Worm (Caenorhabditis elegans) whole organism, L1 larva: ENCODE data around the gene T10G3.3.
A peak's percentile ranks its signal among the peaks of the same experiment; 100 is the strongest.

Experiments used
- aha-1 ChIP-seq: fragments of 150-350 bp; optimal IDR thresholded peaks from 2 replicates; lab custom pipeline; 2014; ENCODE audit warnings: missing biosample characterization, missing genetic modification characterization
- alr-1 ChIP-seq: fragments of 200-800 bp; sonication (Bioruptor generic); optimal IDR thresholded peaks from 2 replicates; lab custom pipeline; 2018; ENCODE audit warnings: borderline replicate concordance, mild to moderate bottlenecking, missing genetic modification characterization, missing compliant biosample characterization
- blmp-1 ChIP-seq: fragments of 150-350 bp; optimal IDR thresholded peaks from 2 replicates; lab custom pipeline; 2014; ENCODE audit warnings: missing biosample characterization, missing genetic modification characterization
- ceh-8 ChIP-seq: fragments of 200-800 bp; sonication (Bioruptor generic); optimal IDR thresholded peaks from 2 replicates; lab custom pipeline; 2018; ENCODE audit warnings: mild to moderate bottlenecking, missing genetic modification characterization, moderate library complexity, missing compliant biosample characterization
- ces-1 ChIP-seq: fragments of 150-350 bp; optimal IDR thresholded peaks from 2 replicates; lab custom pipeline; 2014; ENCODE audit warnings: missing biosample characterization, missing genetic modification reagents, missing genetic modification characterization
- efl-1 ChIP-seq, 4 experiments: fragments of 150-350 bp; optimal IDR thresholded peaks in 3 of 4; peaks in 1 of 4; 1 replicate in 1 of 4; 2 replicates in 3 of 4; lab custom pipeline; 2014; ENCODE audit warnings: missing biosample characterization in 2 of 4, missing genetic modification characterization in 2 of 4, missing genetic modification reagents in 2 of 4
- efl-3 ChIP-seq: fragments of 200-800 bp; sonication (Bioruptor generic); optimal IDR thresholded peaks from 2 replicates; lab custom pipeline; 2018; ENCODE audit warnings: mild to moderate bottlenecking, missing genetic modification characterization, missing compliant biosample characterization
- egl-27 ChIP-seq, 2 experiments: fragments of 150-350 bp in 1 of 2; sonication (generic microtip); optimal IDR thresholded peaks; 3 replicates each; lab custom pipeline; 2017 to 2018; ENCODE audit warnings: missing biosample characterization in 2 of 2, missing genetic modification characterization in 2 of 2, missing genetic modification reagents in 2 of 2
- elt-3 ChIP-seq, 6 experiments: fragments of 150-350 bp in 1 of 6; sonication (generic microtip); optimal IDR thresholded peaks; 2 replicates each; lab custom pipeline; 2017 to 2018; ENCODE audit warnings: missing biosample characterization in 6 of 6, missing genetic modification characterization in 6 of 6, inconsistent platforms in 1 of 6
- ets-5 ChIP-seq: fragments of 200-800 bp; sonication (Bioruptor generic); IDR thresholded peaks from 2 replicates; pipeline ENCODE4 v1.3.6; 2022; ENCODE audit warnings: missing genetic modification characterization, missing compliant biosample characterization
- hpl-2 ChIP-seq: fragments of 150-350 bp; optimal IDR thresholded peaks from 2 replicates; lab custom pipeline; 2014; ENCODE audit warnings: missing biosample characterization, missing genetic modification reagents, missing genetic modification characterization
- irx-1 ChIP-seq: sonication (generic microtip); optimal IDR thresholded peaks from 2 replicates; lab custom pipeline; 2016; ENCODE audit warnings: missing genetic modification characterization, missing compliant biosample characterization
- isw-1 ChIP-seq: fragments of 200-800 bp; sonication (Bioruptor generic); IDR thresholded peaks from 2 replicates; pipeline ENCODE4 v1.3.6; 2022; ENCODE audit warnings: missing genetic modification characterization, missing compliant biosample characterization
- lin-14 ChIP-seq: fragments of 200-800 bp; sonication (Bioruptor generic); optimal IDR thresholded peaks from 2 replicates; lab custom pipeline; 2018; ENCODE audit warnings: mild to moderate bottlenecking, missing genetic modification characterization, moderate library complexity, missing compliant biosample characterization
- lin-15B ChIP-seq: fragments of 150-350 bp; sonication (generic microtip); optimal IDR thresholded peaks from 3 replicates; lab custom pipeline; 2014; ENCODE audit warnings: missing biosample characterization, missing genetic modification characterization
- lsy-2 ChIP-seq, 2 experiments: fragments of 150-350 bp; optimal IDR thresholded peaks; 2 replicates each; lab custom pipeline; 2014; ENCODE audit warnings: missing biosample characterization in 2 of 2, missing genetic modification characterization in 2 of 2
- nhr-19 ChIP-seq: fragments of 200-800 bp; sonication (Bioruptor generic); conservative IDR thresholded peaks from 2 replicates; pipeline ENCODE4 v1.3.6; 2022; ENCODE audit warnings: missing genetic modification characterization, missing compliant biosample characterization
- nhr-20 ChIP-seq: sonication (generic microtip); optimal IDR thresholded peaks from 2 replicates; lab custom pipeline; 2016; ENCODE audit warnings: mild to moderate bottlenecking, missing genetic modification characterization, missing compliant biosample characterization
- nhr-237 ChIP-seq: fragments of 150-350 bp; optimal IDR thresholded peaks from 2 replicates; lab custom pipeline; 2014; ENCODE audit warnings: missing biosample characterization, missing genetic modification characterization
- nhr-28 ChIP-seq: fragments of 150-350 bp; optimal IDR thresholded peaks from 2 replicates; lab custom pipeline; 2014; ENCODE audit warnings: missing biosample characterization, missing genetic modification characterization
- nhr-71 ChIP-seq: sonication (generic microtip); optimal IDR thresholded peaks from 2 replicates; lab custom pipeline; 2016; ENCODE audit warnings: mild to moderate bottlenecking, missing genetic modification characterization, moderate library complexity, missing compliant biosample characterization
- pag-3 ChIP-seq: sonication (generic microtip); optimal IDR thresholded peaks from 2 replicates; lab custom pipeline; 2017; ENCODE audit warnings: missing genetic modification characterization, mild to moderate bottlenecking, missing compliant biosample characterization, antibody characterized with exemption, borderline replicate concordance; ENCODE audit not compliant: insufficient read depth
- pqm-1 ChIP-seq: sonication (generic microtip); optimal IDR thresholded peaks from 3 replicates; lab custom pipeline; 2017; ENCODE audit warnings: missing biosample characterization, missing genetic modification characterization
- rnt-1 ChIP-seq: sonication (generic microtip); optimal IDR thresholded peaks from 2 replicates; lab custom pipeline; 2016; ENCODE audit warnings: mild to moderate bottlenecking, missing genetic modification characterization, moderate library complexity, missing compliant biosample characterization
- snpc-4 ChIP-seq: fragments of 150-350 bp; optimal IDR thresholded peaks from 2 replicates; lab custom pipeline; 2014; ENCODE audit warnings: missing biosample characterization, missing genetic modification characterization
- snu-23 ChIP-seq: sonication (generic microtip); optimal IDR thresholded peaks from 2 replicates; lab custom pipeline; 2016; ENCODE audit warnings: missing genetic modification characterization, missing compliant biosample characterization
- tbx-2 ChIP-seq: sonication (generic microtip); optimal IDR thresholded peaks from 2 replicates; lab custom pipeline; 2016; ENCODE audit warnings: missing genetic modification characterization, missing compliant biosample characterization
- unc-130 ChIP-seq: fragments of 150-350 bp; optimal IDR thresholded peaks from 2 replicates; lab custom pipeline; 2017; ENCODE audit warnings: missing biosample characterization, missing genetic modification characterization, inconsistent platforms
- unc-62 ChIP-seq: fragments of 150-350 bp; optimal IDR thresholded peaks from 2 replicates; lab custom pipeline; 2014; ENCODE audit warnings: missing biosample characterization, missing genetic modification reagents, missing genetic modification characterization
- ztf-4 ChIP-seq: fragments of 150-350 bp; optimal IDR thresholded peaks from 2 replicates; lab custom pipeline; 2014; ENCODE audit warnings: missing biosample characterization, missing genetic modification characterization

T10G3.3 gene

DNA sequence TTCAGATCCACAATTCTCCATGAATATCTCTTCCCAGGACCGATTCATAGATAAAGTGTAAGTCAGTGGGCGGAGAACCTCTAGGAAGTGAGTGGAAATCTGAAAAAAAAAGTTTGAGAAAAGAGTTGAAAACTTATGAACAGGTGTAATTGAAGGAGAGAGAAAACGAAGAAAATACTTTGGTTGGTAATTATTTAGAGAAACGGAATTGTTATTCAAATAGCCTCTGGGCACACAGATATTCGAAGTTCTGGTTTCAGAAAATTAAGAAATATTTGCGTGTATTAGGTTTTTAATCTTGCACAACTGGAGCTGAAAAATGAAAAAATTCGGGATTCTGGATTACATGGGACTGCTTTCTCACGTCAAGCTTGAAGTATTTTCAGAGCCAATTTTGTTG is 10.2 kb downstream of the T10G3.3 start, which contains the start of gene T10G3.2:
TSS of gene T10G3.2 (minus strand) at position 101 of the 400 bp plus-strand sequence.
- TF ChIP-seq isw-1 (GFP tag; lab: Robert Waterston, UW) (no peak), nhr-237 (tag; lab: Kevin White, UChicago) (no peak), elt-3 (tag; optimal IDR thresholded peaks at IDR 0.05; lab: Kevin White, UChicago) (no peak)

DNA sequence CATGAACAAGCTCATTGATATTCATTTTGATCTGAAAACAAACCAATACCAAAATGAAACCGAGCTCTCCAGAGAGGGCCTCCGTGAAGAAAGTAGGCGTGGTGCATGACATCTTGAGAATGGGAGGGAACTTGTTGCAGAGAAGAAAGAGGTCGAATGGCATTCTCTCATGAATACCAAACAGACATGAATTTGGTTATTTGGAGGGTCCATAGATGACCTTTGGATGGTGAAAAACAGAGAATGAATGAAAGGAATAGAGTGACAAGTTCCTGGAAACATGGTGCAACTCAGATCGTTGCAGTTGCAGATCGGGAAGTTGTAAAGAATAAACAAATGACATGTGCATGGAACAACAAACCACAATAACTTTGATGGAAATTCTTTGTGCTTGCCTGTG is 13.6 kb downstream of the T10G3.3 start, which contains the start of gene T10G3.8:
TSS of gene T10G3.8 (minus strand) at position 101 of the 400 bp plus-strand sequence.
- TF ChIP-seq efl-1 (optimal IDR thresholded peaks at IDR 0.05; lab: Kevin White, UChicago) (no peak), efl-1 (GFP tag; optimal IDR thresholded peaks at IDR 0.05 in 1 of 2; lab: Kevin White, UChicago) (peak in 1 of 2 experiments; percentile 66), ztf-4 (tag; lab: Kevin White, UChicago) (no peak)

DNA sequence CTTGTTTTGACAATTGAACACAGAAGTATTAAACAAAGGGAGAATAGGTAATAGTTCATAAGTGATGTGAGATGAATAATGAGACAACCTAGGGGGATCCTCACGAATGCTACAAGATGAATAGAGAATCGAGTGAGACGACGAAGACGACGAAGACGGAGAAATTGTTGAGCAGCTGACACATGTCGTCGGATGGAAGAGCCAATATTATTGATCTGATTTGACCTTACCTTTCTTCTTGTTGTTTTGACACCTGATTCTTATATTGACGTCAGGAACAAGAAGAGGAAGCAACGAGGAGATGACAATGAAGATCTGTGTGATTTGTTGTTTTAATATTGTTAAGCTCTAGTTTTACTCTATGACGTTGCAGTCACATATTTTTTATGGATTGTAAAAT is 16.5 kb downstream of the T10G3.3 start, which contains the start of gene T10G3.1:
TSS of gene T10G3.1 (minus strand) at position 213 of the 400 bp plus-strand sequence.
- peak; percentile 8 for TF ChIP-seq tbx-2 (tag; lab: Kevin White, UChicago)
- no peak for TF ChIP-seq blmp-1 (tag; lab: Kevin White, UChicago)
- no peak for TF ChIP-seq egl-27 (tag; optimal IDR thresholded peaks at IDR 0.05; lab: Kevin White, UChicago)
- peak; percentile 40 for TF ChIP-seq snu-23 (GFP tag; lab: Kevin White, UChicago)
- TF ChIP-seq pqm-1 (tag; lab: Kevin White, UChicago) = no peak
- no peak for TF ChIP-seq isw-1 (GFP tag; lab: Robert Waterston, UW)
- TF ChIP-seq unc-130 = peak; percentile 37
- TF ChIP-seq pag-3 (tag; lab: Kevin White, UChicago) = no peak
- peak; percentile 17 for TF ChIP-seq ztf-4 (tag; lab: Kevin White, UChicago)
- TF ChIP-seq hpl-2 (GFP tag; lab: Kevin White, UChicago) = no peak
- TF ChIP-seq irx-1 (tag; lab: Kevin White, UChicago) = no peak
- TF ChIP-seq alr-1 = no peak
- TF ChIP-seq nhr-20 = peak; percentile 31
- no peak for TF ChIP-seq ceh-8 (GFP tag; lab: Kevin White, UChicago)
- TF ChIP-seq lsy-2 (tag; optimal IDR thresholded peaks at IDR 0.05; lab: Kevin White, UChicago) = peak; percentile 37 to 44
- TF ChIP-seq rnt-1 (tag; lab: Kevin White, UChicago) = peak; percentile 75
- peak; percentile 70 for TF ChIP-seq lin-14 (GFP tag; lab: Kevin White, UChicago)
- peak; percentile 85 for TF ChIP-seq nhr-71 (tag; lab: Kevin White, UChicago)
- no peak for TF ChIP-seq snpc-4 (tag; lab: Kevin White, UChicago)
- no peak for TF ChIP-seq efl-3 (GFP tag; lab: Kevin White, UChicago)
- TF ChIP-seq unc-62 (GFP tag; lab: Kevin White, UChicago) = no peak
- peak; percentile 52 for TF ChIP-seq nhr-19 (GFP tag; lab: Robert Waterston, UW)
- peak in 1 of 2 experiments; percentile 22 for TF ChIP-seq efl-1 (optimal IDR thresholded peaks at IDR 0.05; lab: Kevin White, UChicago)
- TF ChIP-seq efl-1 (GFP tag; optimal IDR thresholded peaks at IDR 0.05 in 1 of 2; lab: Kevin White, UChicago) = peak in 1 of 2 experiments; percentile 56

DNA sequence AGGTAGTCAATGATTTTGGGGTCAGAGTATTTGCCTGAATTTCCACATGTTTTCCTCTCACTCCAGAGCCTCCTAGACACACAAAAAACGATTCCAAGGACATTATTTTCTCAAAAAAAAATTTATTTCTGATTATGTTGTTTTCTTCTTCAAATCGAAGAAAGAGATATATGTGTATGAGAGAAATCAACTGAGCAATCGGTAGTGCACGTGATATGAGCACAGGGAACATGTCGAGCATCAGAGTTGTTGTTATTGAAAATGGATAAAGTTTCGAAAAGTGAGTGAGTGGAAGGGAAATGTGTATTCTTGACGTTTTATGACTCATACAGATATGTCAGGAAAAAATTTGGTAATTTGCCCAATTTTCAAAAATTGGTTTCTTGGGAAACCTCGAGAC is 17.9 kb downstream of the T10G3.3 start:
- TF ChIP-seq lin-15B (tag; lab: Kevin White, UChicago) (no peak), aha-1 (no peak), ces-1 (GFP tag; lab: Kevin White, UChicago) (no peak), efl-1 (optimal IDR thresholded peaks at IDR 0.05; lab: Kevin White, UChicago) (no peak), efl-1 (GFP tag; optimal IDR thresholded peaks at IDR 0.05 in 1 of 2; lab: Kevin White, UChicago) (peak in 1 of 2 experiments; percentile 39), nhr-28 (tag; lab: Kevin White, UChicago) (no peak), ets-5 (GFP tag; lab: Robert Waterston, UW) (no peak), unc-130 (peak; percentile 21), snu-23 (GFP tag; lab: Kevin White, UChicago) (peak; percentile 29), lin-14 (GFP tag; lab: Kevin White, UChicago) (peak; percentile 54), nhr-19 (GFP tag; lab: Robert Waterston, UW) (peak; percentile 43), nhr-71 (tag; lab: Kevin White, UChicago) (peak; percentile 60), lsy-2 (tag; optimal IDR thresholded peaks at IDR 0.05; lab: Kevin White, UChicago) (peak; percentile 35 to 47), rnt-1 (tag; lab: Kevin White, UChicago) (peak; percentile 61)
